Fruit fly (Drosophila melanogaster): ENCODE measurements around the gene lic.

The lic gene

dm6 chrX:13131063-13131773 lies 40.3 kb downstream of the lic start (continued):
- TF ChIP-seq Opbp (GFP tag; IDR thresholded peaks at IDR 0.05; ENCODE audit: partially characterized antibody) (peak; percentile 59; the same call in 1 of the 3 replicates), odd (GFP tag; optimal IDR thresholded peaks at IDR 0.05) (peak; percentile 98), Mad (GFP tag; optimal IDR thresholded peaks at IDR 0.05) (peak; percentile 99), Antp (GFP tag; optimal IDR thresholded peaks at IDR 0.05) (peak; percentile 100), Dfd (GFP tag; optimal IDR thresholded peaks at IDR 0.05) (no peak), Rfx (GFP tag; IDR thresholded peaks at IDR 0.05) (peak; percentile 100), so (GFP tag; IDR thresholded peaks at IDR 0.05) (peak; percentile 99), CG17829 (tag; optimal IDR thresholded peaks at IDR 0.05) (peak; percentile 98), CG10274 (GFP tag; optimal IDR thresholded peaks at IDR 0.05) (peak; percentile 96), nerfin-2 (GFP tag; IDR thresholded peaks at IDR 0.05; ENCODE audit: partially characterized antibody) (no peak), kah (GFP tag; optimal IDR thresholded peaks at IDR 0.05) (peak; percentile 96), CG17361 (GFP tag; IDR thresholded peaks at IDR 0.05) (peak; percentile 89), rib (GFP tag; IDR thresholded peaks at IDR 0.05) (peak; percentile 99), CG10209 (GFP tag; optimal IDR thresholded peaks at IDR 0.05) (peak; percentile 99), Ets65A (GFP tag) (peak; percentile 100), CG6254 (GFP tag; optimal IDR thresholded peaks at IDR 0.05) (peak; percentile 94), CG9797 (GFP tag; optimal IDR thresholded peaks at IDR 0.05) (peak; percentile 70), CG9437 (GFP tag; optimal IDR thresholded peaks at IDR 0.05) (peak; percentile 92), CrebB (tag; optimal IDR thresholded peaks at IDR 0.05) (peak; percentile 98), Dip3 (GFP tag; optimal IDR thresholded peaks at IDR 0.05) (peak; percentile 99), tup (GFP tag; optimal IDR thresholded peaks at IDR 0.05) (peak; percentile 98), lmd (GFP tag; IDR thresholded peaks at IDR 0.05) (peak; percentile 100), CG11560 (tag; IDR thresholded peaks at IDR 0.05) (peak; percentile 94), D19A (tag; optimal IDR thresholded peaks at IDR 0.05) (peak; percentile 95), CG3065 (GFP tag; optimal IDR thresholded peaks at IDR 0.05) (peak; percentile 98), CG7963 (GFP tag; IDR thresholded peaks at IDR 0.05; ENCODE audit: partially characterized antibody) (no peak), CG18599 (GFP tag; optimal IDR thresholded peaks at IDR 0.05) (peak; percentile 100), CG9215 (GFP tag; IDR thresholded peaks at IDR 0.05) (peak; percentile 98), zf30C (GFP tag; optimal IDR thresholded peaks at IDR 0.05) (peak; percentile 42), Hmx (GFP tag; optimal IDR thresholded peaks at IDR 0.05) (peak; percentile 96), CG1647 (GFP tag; optimal IDR thresholded peaks at IDR 0.05) (peak; percentile 98), CG11093 (GFP tag; IDR thresholded peaks at IDR 0.05) (peak; percentile 99), bsh (GFP tag; optimal IDR thresholded peaks at IDR 0.05) (peak; percentile 97 to 98), E2f1 (GFP tag; IDR thresholded peaks at IDR 0.05) (peak; percentile 99), pnt (GFP tag; optimal IDR thresholded peaks at IDR 0.05) (peak; percentile 99), fru (optimal IDR thresholded peaks at IDR 0.05) (peak; percentile 15), Gsc (GFP tag; IDR thresholded peaks at IDR 0.05) (peak; percentile 97), CG31388 (GFP tag; optimal IDR thresholded peaks at IDR 0.05) (peak; percentile 97), Doc2 (GFP tag; IDR thresholded peaks at IDR 0.05) (peak; percentile 96), tgo (GFP tag; IDR thresholded peaks at IDR 0.05) (peak; percentile 99), Oaz (GFP tag; IDR thresholded peaks at IDR 0.05) (peak; percentile 98), CG7745 (tag; optimal IDR thresholded peaks at IDR 0.05) (peak; percentile 72), dpn (GFP tag; optimal IDR thresholded peaks at IDR 0.05) (peak; percentile 99 to 100), al (GFP tag; IDR thresholded peaks at IDR 0.05) (peak; percentile 99), Ssrp (tag; optimal IDR thresholded peaks at IDR 0.05) (peak; percentile 96), chn (GFP tag; optimal IDR thresholded peaks at IDR 0.05) (peak; percentile 99), CG14667 (GFP tag; IDR thresholded peaks at IDR 0.05) (peak; percentile 99), CG2116 (GFP tag; optimal IDR thresholded peaks at IDR 0.05) (peak; percentile 85), CG10959 (GFP tag; IDR thresholded peaks at IDR 0.05) (peak; percentile 98), CG4424 (GFP tag; optimal IDR thresholded peaks at IDR 0.05) (peak; percentile 99)

All from whole organism, embryonic.